Worm (Caenorhabditis elegans): ENCODE results near the gene npr-10.

Gene npr-10

DNA sequence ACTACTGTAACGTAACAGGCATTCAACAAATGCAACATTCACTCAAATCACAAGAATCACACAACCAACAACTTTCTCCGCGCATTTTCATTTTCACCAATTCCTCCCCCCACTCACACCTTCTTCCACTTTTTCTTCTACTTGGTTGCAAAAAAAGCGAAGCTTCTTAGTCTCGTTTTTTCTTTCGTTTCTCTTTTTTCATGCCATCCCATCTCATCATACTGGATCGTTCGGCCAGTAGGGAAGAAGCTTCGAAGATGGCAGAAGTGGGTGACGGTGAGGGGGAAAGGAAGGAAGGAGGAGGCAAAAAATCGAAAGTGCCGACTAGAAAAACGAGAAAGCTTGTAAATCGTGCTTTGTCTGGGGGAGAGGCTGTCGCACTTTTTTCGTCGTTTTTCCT is 29.4 kb downstream of the npr-10 start:
- TF ChIP-seq zip-8 (tag; optimal IDR thresholded peaks at IDR 0.05): no peak
- no peak for TF ChIP-seq sptf-1 (tag; optimal IDR thresholded peaks at IDR 0.05)
- TF ChIP-seq elt-1 (tag; optimal IDR thresholded peaks at IDR 0.05; ENCODE audit: borderline replicate concordance, insufficient read depth): no peak
- no peak for TF ChIP-seq lin-32 (GFP tag; optimal IDR thresholded peaks at IDR 0.05)
- TF ChIP-seq nhr-12 (tag; optimal IDR thresholded peaks at IDR 0.05): no peak
- TF ChIP-seq M03D4.4 (tag; optimal IDR thresholded peaks at IDR 0.05): no peak
- TF ChIP-seq ceh-83 (GFP tag; optimal IDR thresholded peaks at IDR 0.05): no peak
- peak; percentile 88 for TF ChIP-seq blmp-1 (tag; optimal IDR thresholded peaks at IDR 0.05)

DNA sequence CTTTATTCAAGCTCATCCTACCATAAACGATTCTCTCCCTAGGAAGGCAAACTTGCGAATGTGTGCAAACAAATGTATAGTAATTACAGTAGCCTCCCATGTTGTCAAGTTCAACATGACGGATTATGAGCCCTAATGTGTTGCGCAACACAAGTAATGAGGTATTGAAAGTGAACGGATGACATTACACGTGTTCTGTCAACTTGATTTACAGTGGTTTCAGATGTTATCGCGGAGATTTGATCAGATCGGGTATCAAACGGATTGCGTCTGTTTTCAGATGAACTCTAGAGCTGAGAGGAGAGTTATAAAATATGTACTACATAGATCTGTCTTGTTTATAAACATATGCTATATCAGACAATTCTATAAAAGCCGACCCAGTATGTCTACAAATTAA is 30.2 kb downstream of the npr-10 start:
- TF ChIP-seq unc-62 (GFP tag; optimal IDR thresholded peaks at IDR 0.05) (peak; percentile 37), zip-8 (tag; optimal IDR thresholded peaks at IDR 0.05) (peak; percentile 76), bed-3 (GFP tag; optimal IDR thresholded peaks at IDR 0.05) (no peak), nhr-2 (tag; optimal IDR thresholded peaks at IDR 0.05) (peak; percentile 79), elt-1 (tag; optimal IDR thresholded peaks at IDR 0.05; ENCODE audit: borderline replicate concordance, insufficient read depth) (peak; percentile 75)

DNA sequence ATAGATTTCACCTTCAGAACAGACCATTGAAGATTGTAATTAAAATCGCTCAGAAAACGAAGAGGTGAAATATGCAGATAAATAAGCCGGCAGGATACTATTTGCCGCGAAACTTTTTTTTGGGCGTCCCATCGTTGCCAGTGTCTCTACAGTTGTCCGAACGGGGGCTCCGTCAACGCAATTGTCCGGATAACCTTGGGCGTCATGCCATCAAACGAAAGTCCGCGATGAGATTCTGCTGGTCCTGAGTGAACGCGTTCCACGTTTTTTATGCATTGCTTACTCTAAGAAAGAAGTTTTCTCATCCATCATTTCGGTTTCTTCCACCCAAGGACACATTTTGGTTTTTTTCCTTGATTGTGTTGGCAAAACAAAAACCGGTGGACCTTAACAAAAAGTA is 31.7 kb downstream of the npr-10 start:
- TF ChIP-seq nhr-28 (tag; optimal IDR thresholded peaks at IDR 0.05) (no peak), mab-5 (tag; optimal IDR thresholded peaks at IDR 0.05) (no peak), drap-1 (GFP tag; optimal IDR thresholded peaks at IDR 0.05) (no peak), M03D4.4 (tag; optimal IDR thresholded peaks at IDR 0.05) (no peak)

DNA sequence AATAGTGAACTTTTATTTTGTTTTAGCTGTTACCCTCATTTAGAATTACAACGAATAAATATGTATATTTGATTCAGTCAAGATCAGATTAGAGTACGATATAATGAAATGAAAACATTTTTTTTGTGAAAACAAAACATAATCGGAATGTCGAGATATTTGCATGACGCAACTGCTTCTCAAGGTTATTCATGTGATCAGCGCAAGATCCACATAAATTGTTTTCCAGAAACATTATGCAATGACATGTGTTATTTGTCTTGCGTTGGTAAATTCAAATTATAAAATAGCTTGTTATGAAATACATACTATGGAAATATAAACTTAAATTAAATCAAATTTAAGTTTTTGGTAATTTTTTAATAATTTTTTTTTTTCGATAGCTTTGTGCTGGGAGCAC is 32.9 kb downstream of the npr-10 start:
- peak; percentile 66 for TF ChIP-seq zip-8 (tag; optimal IDR thresholded peaks at IDR 0.05)
- TF ChIP-seq nhr-237 (tag; optimal IDR thresholded peaks at IDR 0.05): no peak
- no peak for TF ChIP-seq ceh-43 (GFP tag; optimal IDR thresholded peaks at IDR 0.05)

DNA sequence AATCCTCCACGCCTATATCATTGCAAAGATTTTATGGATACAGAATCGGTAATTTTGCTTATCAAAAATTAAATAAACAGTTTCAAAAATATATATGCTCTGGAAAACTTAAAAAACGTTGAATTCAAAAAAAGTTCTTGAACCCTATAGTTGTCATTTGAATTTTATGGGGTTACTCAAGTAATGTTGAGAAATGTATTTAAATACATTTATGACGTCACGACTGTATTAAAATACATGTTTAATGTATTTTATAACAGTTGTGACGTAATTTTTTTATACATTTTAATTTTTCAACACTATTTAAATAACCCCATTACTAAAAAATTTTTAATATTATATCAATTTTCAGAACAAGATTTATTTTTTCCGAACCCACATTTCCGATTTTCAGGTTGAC is 36.3 kb downstream of the npr-10 start:
- TF ChIP-seq zip-8 (tag; optimal IDR thresholded peaks at IDR 0.05) (peak; percentile 92), nhr-76 (tag; optimal IDR thresholded peaks at IDR 0.05) (no peak), nhr-237 (tag; optimal IDR thresholded peaks at IDR 0.05) (no peak), ceh-43 (GFP tag; optimal IDR thresholded peaks at IDR 0.05) (no peak), ztf-11 (tag; optimal IDR thresholded peaks at IDR 0.05) (no peak)

DNA sequence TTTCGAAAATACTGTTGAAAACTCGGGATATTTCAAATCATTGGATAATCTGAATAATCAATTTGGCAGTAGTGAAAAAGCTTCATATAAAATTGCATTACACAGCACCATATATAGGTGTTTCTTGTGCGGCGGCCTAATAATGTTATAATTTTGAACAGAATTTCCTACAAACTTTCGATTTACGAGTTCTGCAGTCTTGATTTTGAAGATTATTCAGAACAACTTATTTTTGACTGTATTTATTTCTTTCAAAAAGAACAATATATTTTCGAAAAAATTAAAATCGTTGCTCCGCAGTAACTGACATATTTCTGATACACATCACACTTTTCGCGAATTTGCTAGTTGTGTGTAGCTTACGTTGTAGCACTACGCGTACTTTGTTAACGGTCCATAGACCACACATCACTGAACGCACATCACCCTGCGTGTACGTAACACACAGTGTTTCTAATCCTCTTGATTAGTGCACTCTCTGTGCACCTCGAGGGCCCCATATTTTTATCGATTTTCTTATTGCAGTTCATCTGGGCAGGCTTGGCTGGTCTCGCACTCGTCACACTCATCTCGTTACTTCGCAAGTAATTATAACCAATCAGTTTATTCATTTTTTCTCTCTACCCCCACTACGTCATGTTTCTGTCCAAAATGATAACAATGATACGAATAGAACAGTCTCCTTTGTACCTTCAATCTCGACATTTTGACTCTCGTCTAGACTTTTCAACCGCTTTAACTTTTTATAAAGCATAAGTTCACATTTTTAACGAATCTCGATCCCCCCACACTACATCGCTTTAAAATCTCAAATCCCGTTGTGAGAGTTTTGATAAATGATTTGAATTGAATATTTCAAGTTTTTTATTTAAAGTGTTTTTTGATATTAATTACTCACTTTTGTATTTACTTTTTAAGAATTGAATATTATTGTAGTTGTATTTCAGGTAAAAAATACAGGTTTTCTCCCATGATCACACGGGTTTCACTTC is 41.7 kb downstream of the npr-10 start, which contains the start of the genes F11C1.1 and vwa-8:
TSS of gene F11C1.1 (minus strand) at position 51 of the 992 bp plus-strand sequence.
TSS of gene vwa-8 (plus strand) at position 942 of the 992 bp plus-strand sequence.
- TF ChIP-seq ceh-39 (tag; optimal IDR thresholded peaks at IDR 0.05): peak; percentile 29
- TF ChIP-seq nhr-237 (tag; optimal IDR thresholded peaks at IDR 0.05): no peak

DNA sequence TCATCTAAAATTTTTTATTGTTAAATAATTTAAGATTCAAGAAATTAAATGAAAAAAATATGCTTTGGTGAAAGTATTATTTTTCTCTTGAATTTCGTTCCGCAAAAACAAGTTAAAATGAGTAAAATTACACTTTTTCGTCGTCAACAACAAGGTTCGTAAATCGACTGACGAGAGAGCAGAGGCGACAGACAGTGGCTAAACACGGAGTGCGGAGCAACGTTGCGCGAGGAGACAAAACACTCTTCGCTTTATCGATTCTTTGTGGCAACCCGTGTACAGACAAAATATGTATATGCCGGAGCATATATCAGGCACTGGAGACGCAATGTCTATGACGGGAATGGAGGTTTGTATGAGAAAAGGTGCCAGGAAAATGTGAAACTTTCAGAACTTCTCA is 43.3 kb downstream of the npr-10 start, which contains the start of gene F11C1.7:
TSS of gene F11C1.7 (plus strand) at position 140 of the 400 bp plus-strand sequence.
- TF ChIP-seq pha-4 (tag; optimal IDR thresholded peaks at IDR 0.05) (peak; percentile 6), blmp-1 (tag; optimal IDR thresholded peaks at IDR 0.05) (no peak), ceh-39 (tag; optimal IDR thresholded peaks at IDR 0.05) (peak; percentile 63), unc-120 (tag; optimal IDR thresholded peaks at IDR 0.05; ENCODE audit: poor library complexity, severe bottlenecking) (peak; percentile 70), cnd-1 (tag; optimal IDR thresholded peaks at IDR 0.05) (no peak), mep-1 (tag; optimal IDR thresholded peaks at IDR 0.05) (peak; percentile 38)

DNA sequence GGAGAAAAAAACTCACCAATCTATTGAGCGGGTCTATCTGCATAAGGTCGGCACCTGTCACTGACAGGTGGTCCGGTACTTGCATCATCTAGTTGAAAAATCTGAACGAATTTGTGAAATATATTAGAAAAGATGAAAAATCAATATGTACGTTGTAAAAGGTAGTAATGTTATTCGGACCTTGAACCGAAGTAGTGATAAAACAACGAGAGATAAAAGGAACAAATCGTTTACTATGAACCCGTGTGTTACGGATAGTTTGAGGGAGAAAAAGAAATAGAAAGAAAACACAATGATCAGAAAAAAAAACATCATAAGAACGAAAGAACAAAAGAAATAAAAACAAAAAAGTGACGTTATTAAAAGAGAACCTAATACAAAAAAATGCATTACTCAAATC is 45.4 kb downstream of the npr-10 start, which contains the start of gene mff-1:
TSS of gene mff-1 (minus strand) at position 101 of the 400 bp plus-strand sequence.
- TF ChIP-seq mep-1 (tag; optimal IDR thresholded peaks at IDR 0.05) (no peak), nhr-2 (tag; optimal IDR thresholded peaks at IDR 0.05) (peak; percentile 87)
